Fruit fly (Drosophila melanogaster) whole organism, adult: Measurements from ENCODE around the gene CG31650.

ENCODE experiments used
- CG1620 ChIP-seq: fragments of 200-800 bp; sonication (Bioruptor generic); optimal IDR thresholded peaks from 2 replicates; lab custom pipeline; 2016; ENCODE audit warnings: missing biosample characterization, missing genetic modification characterization
- CG5204 ChIP-seq: fragments of 200-800 bp; sonication (Bioruptor generic); optimal IDR thresholded peaks from 2 replicates; lab custom pipeline; 2016; ENCODE audit warnings: missing biosample characterization, missing genetic modification characterization
- Clk ChIP-seq: fragments of 200-800 bp; sonication (Bioruptor generic); optimal IDR thresholded peaks from 2 replicates; lab custom pipeline; 2017; ENCODE audit warnings: missing biosample characterization, missing genetic modification characterization
- Hr96 ChIP-seq: fragments of 200-800 bp; sonication (Bioruptor generic); optimal IDR thresholded peaks from 2 replicates; lab custom pipeline; 2016; ENCODE audit warnings: missing biosample characterization, missing genetic modification characterization
- Mnt ChIP-seq: fragments of 200-800 bp; sonication (Bioruptor generic); optimal IDR thresholded peaks from 2 replicates; lab custom pipeline; 2016; ENCODE audit warnings: missing biosample characterization, mild to moderate bottlenecking, missing genetic modification characterization
- cnc ChIP-seq, 2 experiments: fragments of >200 bp; optimal IDR thresholded peaks; 2 replicates each; lab custom pipeline; 2017
- kay ChIP-seq: fragments of 200-800 bp; sonication (Bioruptor generic); peaks from one replicate; lab custom pipeline; 2016; ENCODE audit warnings: missing biosample characterization, missing genetic modification characterization, borderline replicate concordance
- pad ChIP-seq: fragments of 200-800 bp; sonication (Bioruptor generic); optimal IDR thresholded peaks from 3 replicates; lab custom pipeline; 2017; ENCODE audit warnings: missing biosample characterization, missing genetic modification characterization, mild to moderate bottlenecking, moderate library complexity, missing genetic modification reagents
- toe ChIP-seq: fragments of 200-800 bp; sonication (Bioruptor generic); optimal IDR thresholded peaks from 2 replicates; lab custom pipeline; 2016; ENCODE audit warnings: missing biosample characterization, missing genetic modification characterization

DNA sequence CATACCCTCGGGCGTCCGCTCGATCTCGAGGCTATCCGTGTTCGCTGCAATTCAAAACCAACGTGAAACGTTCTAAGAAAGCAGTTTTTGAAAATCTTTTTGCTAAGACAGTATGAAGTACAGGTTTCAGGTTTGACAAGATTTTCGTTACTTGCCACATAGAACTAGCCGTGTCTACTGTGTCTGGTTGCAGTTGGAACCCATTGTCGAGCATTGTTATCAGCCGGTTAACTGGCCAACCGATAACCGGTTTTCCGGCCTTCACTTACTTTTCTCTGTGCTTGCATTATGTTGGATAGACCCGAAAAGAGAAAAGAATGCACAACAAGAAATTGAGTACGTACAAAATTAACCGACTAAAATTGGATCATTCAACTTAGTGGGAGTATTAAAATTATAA, 5.5 kb upstream of the CG31650 start:
- TF ChIP-seq kay (no peak), pad (no peak), Clk (no peak), toe (GFP tag; lab: Kevin White, UChicago) (no peak), cnc (optimal IDR thresholded peaks at IDR 0.05; lab: Kevin White, UChicago) (no peak), Hr96 (GFP tag; lab: Kevin White, UChicago) (no peak), CG1620 (no peak), Mnt (GFP tag; lab: Kevin White, UChicago) (no peak), CG5204 (GFP tag; lab: Kevin White, UChicago) (no peak)
